Worm (Caenorhabditis elegans): ENCODE measurements around the gene shl-1.
"Not testable (repeated sequence)": the region's sequence is repeated elsewhere in the genome, so short reads cannot be mapped to it uniquely, and the experiment has no call there.

Gene shl-1

ce11 chrIV:6347213-6347612, 36.7 kb downstream of the shl-1 start, which contains the start of gene Y73B6BL.289:
Gene Y73B6BL.289 (plus strand): TSS chrIV:6347513.
- not testable (repeated sequence) for TF ChIP-seq ceh-13 (GFP tag; optimal IDR thresholded peaks at IDR 0.05); ama-1 (optimal IDR thresholded peaks at IDR 0.05); ets-7 (tag; optimal IDR thresholded peaks at IDR 0.05)

DNA sequence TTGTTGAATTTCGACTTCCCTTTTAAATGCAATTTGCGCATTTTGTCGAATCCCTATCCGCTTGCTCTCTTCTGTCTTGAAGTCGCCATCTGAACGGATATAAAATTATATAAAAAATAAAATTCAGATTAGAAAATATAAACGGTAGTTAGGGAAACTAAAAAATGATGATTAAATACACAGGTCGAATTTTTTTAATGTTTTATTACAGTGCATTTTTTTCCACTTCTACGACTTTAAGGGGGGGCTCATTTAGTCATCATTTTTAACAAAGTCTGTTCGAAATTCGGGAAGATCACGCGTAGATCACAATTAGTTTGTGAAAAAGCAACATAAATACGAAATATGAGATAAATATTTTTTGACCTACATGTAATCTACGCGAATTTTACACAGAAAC, 41.0 kb downstream of the shl-1 start, which contains the start of gene Y73B6BL.14:
Y73B6BL.14 (minus strand) TSS at position 101 of the 400 bp plus-strand sequence.
- TF ChIP-seq ceh-13 (GFP tag; optimal IDR thresholded peaks at IDR 0.05) (no peak), sea-1 (GFP tag; conservative IDR thresholded peaks at IDR 0.05) (no peak), B0310.2 (tag; optimal IDR thresholded peaks at IDR 0.05) (no peak), tbx-11 (GFP tag; IDR thresholded peaks at IDR 0.05) (no peak), ama-1 (optimal IDR thresholded peaks at IDR 0.05) (no peak), pes-1 (GFP tag; IDR thresholded peaks at IDR 0.05) (no peak), F13C5.2 (tag; optimal IDR thresholded peaks at IDR 0.05) (no peak), flt-1 (GFP tag; IDR thresholded peaks at IDR 0.05) (no peak), tra-4 (tag; optimal IDR thresholded peaks at IDR 0.05) (no peak), aly-1 (tag; optimal IDR thresholded peaks at IDR 0.05) (no peak), hnd-1 (tag; optimal IDR thresholded peaks at IDR 0.05) (no peak), ceh-36 (tag; optimal IDR thresholded peaks at IDR 0.05) (no peak), scrt-1 (GFP tag; IDR thresholded peaks at IDR 0.05) (no peak), ets-7 (tag; optimal IDR thresholded peaks at IDR 0.05) (no peak), hmg-4 (GFP tag; optimal IDR thresholded peaks at IDR 0.05) (no peak), hmbx-1 (tag; optimal IDR thresholded peaks at IDR 0.05) (no peak), tbx-37 (GFP tag; conservative IDR thresholded peaks at IDR 0.05) (no peak)

- no peak for TF ChIP-seq ceh-36 (tag; optimal IDR thresholded peaks at IDR 0.05)
- no peak for TF ChIP-seq sea-1 (GFP tag; conservative IDR thresholded peaks at IDR 0.05)
- TF ChIP-seq F13C5.2 (tag; optimal IDR thresholded peaks at IDR 0.05), result no peak
- TF ChIP-seq scrt-1 (GFP tag; IDR thresholded peaks at IDR 0.05), result no peak
- no peak for TF ChIP-seq aly-1 (tag; optimal IDR thresholded peaks at IDR 0.05)
- no peak for TF ChIP-seq hmbx-1 (tag; optimal IDR thresholded peaks at IDR 0.05)
- TF ChIP-seq tbx-37 (GFP tag; conservative IDR thresholded peaks at IDR 0.05), result no peak
Observed at ce11 chrIV:6342431-6342830, 41.4 kb downstream of the shl-1 start, which contains the start of gene Y73B6BL.288. Gene Y73B6BL.288 (minus strand): TSS chrIV:6342531.

- TF ChIP-seq flt-1 (GFP tag; IDR thresholded peaks at IDR 0.05) (no peak), ets-7 (tag; optimal IDR thresholded peaks at IDR 0.05) (no peak), ceh-13 (GFP tag; optimal IDR thresholded peaks at IDR 0.05) (no peak), hnd-1 (tag; optimal IDR thresholded peaks at IDR 0.05) (no peak), aly-1 (tag; optimal IDR thresholded peaks at IDR 0.05) (no peak), tbx-11 (GFP tag; IDR thresholded peaks at IDR 0.05) (no peak)
Observed at ce11 chrIV:6337353-6337752, 46.5 kb downstream of the shl-1 start, which contains the start of gene ipla-6. Gene ipla-6 (plus strand): TSS chrIV:6337653.

DNA sequence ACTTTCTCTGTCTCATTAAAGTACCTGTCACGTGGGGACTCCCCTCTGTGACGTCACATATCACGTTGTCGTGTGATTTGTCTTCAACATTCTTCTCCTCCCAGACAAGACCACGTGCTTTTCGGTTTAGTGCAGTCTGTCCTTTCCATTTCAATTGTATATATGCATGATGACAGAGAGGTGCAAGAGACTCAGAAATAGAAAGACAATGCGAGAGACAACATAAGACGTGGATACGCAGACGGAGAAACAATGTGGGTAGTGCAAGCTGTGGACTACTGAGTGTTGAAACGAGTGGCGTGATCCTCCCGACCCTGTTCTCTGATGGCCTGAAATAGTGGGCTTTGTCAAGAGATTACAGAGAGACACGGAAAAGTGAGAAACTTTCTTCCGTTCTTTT, 47.1 kb downstream of the shl-1 start:
- TF ChIP-seq hmbx-1 (tag; optimal IDR thresholded peaks at IDR 0.05) (no peak), F13C5.2 (tag; optimal IDR thresholded peaks at IDR 0.05) (no peak), hnd-1 (tag; optimal IDR thresholded peaks at IDR 0.05) (no peak), ama-1 (optimal IDR thresholded peaks at IDR 0.05) (no peak), scrt-1 (GFP tag; IDR thresholded peaks at IDR 0.05) (no peak), sea-1 (GFP tag; conservative IDR thresholded peaks at IDR 0.05) (no peak), ceh-36 (tag; optimal IDR thresholded peaks at IDR 0.05) (no peak), B0310.2 (tag; optimal IDR thresholded peaks at IDR 0.05) (no peak), hmg-4 (GFP tag; optimal IDR thresholded peaks at IDR 0.05) (no peak), ets-7 (tag; optimal IDR thresholded peaks at IDR 0.05) (no peak), tbx-11 (GFP tag; IDR thresholded peaks at IDR 0.05) (no peak), ceh-13 (GFP tag; optimal IDR thresholded peaks at IDR 0.05) (no peak), flt-1 (GFP tag; IDR thresholded peaks at IDR 0.05) (no peak), tra-4 (tag; optimal IDR thresholded peaks at IDR 0.05) (no peak), aly-1 (tag; optimal IDR thresholded peaks at IDR 0.05) (no peak)

- TF ChIP-seq flt-1 (GFP tag; IDR thresholded peaks at IDR 0.05) (no peak), ceh-13 (GFP tag; optimal IDR thresholded peaks at IDR 0.05) (no peak), F13C5.2 (tag; optimal IDR thresholded peaks at IDR 0.05) (no peak), B0310.2 (tag; optimal IDR thresholded peaks at IDR 0.05) (no peak), ets-7 (tag; optimal IDR thresholded peaks at IDR 0.05) (no peak), scrt-1 (GFP tag; IDR thresholded peaks at IDR 0.05) (no peak), tbx-37 (GFP tag; conservative IDR thresholded peaks at IDR 0.05) (no peak), hnd-1 (tag; optimal IDR thresholded peaks at IDR 0.05) (no peak), pes-1 (GFP tag; IDR thresholded peaks at IDR 0.05) (no peak)
Observed at ce11 chrIV:6335908-6336307, 48.0 kb downstream of the shl-1 start, which contains the start of gene mif-4. Gene mif-4 (minus strand): TSS chrIV:6335994.

DNA sequence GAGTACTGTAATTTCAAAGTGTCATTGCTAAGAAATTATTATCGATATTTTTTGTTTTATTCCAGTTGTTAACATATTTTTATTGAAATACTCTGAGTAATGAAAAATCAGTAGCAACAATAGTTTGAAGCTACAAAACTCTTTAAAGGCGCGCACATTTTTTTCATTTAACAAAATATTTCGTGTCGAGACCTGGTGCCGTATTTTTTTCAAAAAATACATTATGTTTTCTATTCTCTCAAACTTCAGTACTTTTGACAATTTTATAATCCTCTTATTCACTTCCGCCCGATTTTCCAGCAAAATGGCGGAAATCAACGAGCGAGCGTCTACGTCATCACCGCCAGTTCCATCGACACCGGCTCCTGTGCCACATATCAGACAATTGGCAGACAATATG, 50.0 kb downstream of the shl-1 start, which contains the start of gene blos-2:
blos-2 (plus strand) TSS at position 301 of the 400 bp plus-strand sequence.
- TF ChIP-seq F13C5.2 (tag; optimal IDR thresholded peaks at IDR 0.05), result no peak
- no peak for TF ChIP-seq sea-1 (GFP tag; conservative IDR thresholded peaks at IDR 0.05)
- no peak for TF ChIP-seq ceh-36 (tag; optimal IDR thresholded peaks at IDR 0.05)
- no peak for TF ChIP-seq ets-7 (tag; optimal IDR thresholded peaks at IDR 0.05)
- TF ChIP-seq pes-1 (GFP tag; IDR thresholded peaks at IDR 0.05), result no peak
- TF ChIP-seq ceh-13 (GFP tag; optimal IDR thresholded peaks at IDR 0.05), result no peak
- no peak for TF ChIP-seq aly-1 (tag; optimal IDR thresholded peaks at IDR 0.05)
- TF ChIP-seq flt-1 (GFP tag; IDR thresholded peaks at IDR 0.05), result no peak
- no peak for TF ChIP-seq tbx-37 (GFP tag; conservative IDR thresholded peaks at IDR 0.05)
- TF ChIP-seq tbx-11 (GFP tag; IDR thresholded peaks at IDR 0.05), result no peak
- TF ChIP-seq scrt-1 (GFP tag; IDR thresholded peaks at IDR 0.05), result no peak
- no peak for TF ChIP-seq hmbx-1 (tag; optimal IDR thresholded peaks at IDR 0.05)
- TF ChIP-seq hmg-4 (GFP tag; optimal IDR thresholded peaks at IDR 0.05), result no peak
- TF ChIP-seq B0310.2 (tag; optimal IDR thresholded peaks at IDR 0.05), result no peak
- TF ChIP-seq hnd-1 (tag; optimal IDR thresholded peaks at IDR 0.05), result no peak
- no peak for TF ChIP-seq tra-4 (tag; optimal IDR thresholded peaks at IDR 0.05)
- no peak for TF ChIP-seq ama-1 (optimal IDR thresholded peaks at IDR 0.05)

ce11 chrIV:6330790-6331189, 53.1 kb downstream of the shl-1 start:
- TF ChIP-seq scrt-1 (GFP tag; IDR thresholded peaks at IDR 0.05), result no peak
- TF ChIP-seq flt-1 (GFP tag; IDR thresholded peaks at IDR 0.05), result no peak
- no peak for TF ChIP-seq tra-4 (tag; optimal IDR thresholded peaks at IDR 0.05)
